Worm (Caenorhabditis elegans) whole organism, late embryonic: ENCODE measurements around the gene str-60.

ENCODE experiments used
- F13H6.1 ChIP-seq: sonication (generic microtip); optimal IDR thresholded peaks from 2 replicates; lab custom pipeline; 2016; ENCODE audit warnings: missing genetic modification characterization, missing compliant biosample characterization
- Y22D7AL.16 ChIP-seq: sonication (generic microtip); optimal IDR thresholded peaks from 2 replicates; lab custom pipeline; 2016; ENCODE audit warnings: missing genetic modification characterization, missing compliant biosample characterization
- ceh-31 ChIP-seq: sonication (generic microtip); optimal IDR thresholded peaks from 2 replicates; lab custom pipeline; 2016; ENCODE audit warnings: missing genetic modification characterization, missing compliant biosample characterization
- fax-1 ChIP-seq: sonication (generic microtip); optimal IDR thresholded peaks from 2 replicates; lab custom pipeline; 2016; ENCODE audit warnings: missing genotype, missing genetic modification characterization, missing compliant biosample characterization
- fkh-10 ChIP-seq: fragments of 150-350 bp; optimal IDR thresholded peaks from 2 replicates; lab custom pipeline; 2014; ENCODE audit warnings: missing biosample characterization, missing genetic modification reagents, missing genetic modification characterization
- hlh-8 ChIP-seq: sonication (generic microtip); optimal IDR thresholded peaks from 2 replicates; lab custom pipeline; 2016; ENCODE audit warnings: missing genotype, missing genetic modification characterization, missing compliant biosample characterization
- lim-6 ChIP-seq: sonication (generic microtip); optimal IDR thresholded peaks from 2 replicates; lab custom pipeline; 2016; ENCODE audit warnings: missing genetic modification characterization, missing compliant biosample characterization
- nhr-11 ChIP-seq: fragments of 150-350 bp; optimal IDR thresholded peaks from 2 replicates; lab custom pipeline; 2014; ENCODE audit warnings: missing biosample characterization, missing genetic modification characterization
- odd-2 ChIP-seq: sonication (generic microtip); optimal IDR thresholded peaks from 2 replicates; lab custom pipeline; 2017; ENCODE audit warnings: antibody characterized with exemption, mild to moderate bottlenecking, missing genetic modification characterization, missing compliant biosample characterization
- tbx-2 ChIP-seq: sonication (generic microtip); optimal IDR thresholded peaks from 2 replicates; lab custom pipeline; 2016; ENCODE audit warnings: missing genetic modification characterization, missing compliant biosample characterization
- unc-55 ChIP-seq: sonication (generic microtip); optimal IDR thresholded peaks from 2 replicates; lab custom pipeline; 2017; ENCODE audit warnings: missing biosample characterization, missing genetic modification reagents, missing genetic modification characterization

DNA sequence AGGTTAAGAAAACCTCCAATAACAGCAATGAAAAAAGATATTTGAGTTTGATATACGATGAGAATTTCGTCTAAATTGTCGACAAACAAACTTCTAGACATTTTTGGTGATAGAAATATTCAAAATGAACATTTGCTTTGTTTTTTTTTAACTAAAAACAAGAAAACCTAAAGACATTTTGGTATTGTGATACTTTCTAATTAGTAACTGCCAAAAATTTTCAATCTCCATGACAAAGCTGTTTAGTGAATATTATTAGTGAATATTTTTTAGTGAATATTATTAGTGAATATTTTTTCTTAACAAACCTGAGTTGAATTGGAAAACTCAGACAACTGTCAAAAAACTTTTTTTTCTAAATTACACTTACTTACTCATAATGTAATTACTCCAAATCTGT is 42.5 kb downstream of the str-60 start, which contains the start of gene srw-55:
- TF ChIP-seq odd-2 (tag; lab: Kevin White, UChicago), result no peak
- TF ChIP-seq nhr-11 (tag; lab: Kevin White, UChicago), result no peak
- no peak for TF ChIP-seq lim-6 (tag; lab: Kevin White, UChicago)
- TF ChIP-seq unc-55 (GFP tag; lab: Kevin White, UChicago), result no peak
- no peak for TF ChIP-seq fax-1
- TF ChIP-seq fkh-10 (GFP tag; lab: Kevin White, UChicago), result no peak
- TF ChIP-seq tbx-2 (tag; lab: Kevin White, UChicago), result no peak
- TF ChIP-seq ceh-31, result no peak
- TF ChIP-seq hlh-8 (tag; lab: Kevin White, UChicago), result no peak
- no peak for TF ChIP-seq F13H6.1 (tag; lab: Kevin White, UChicago)
- TF ChIP-seq Y22D7AL.16, result no peak
